Worm (Caenorhabditis elegans): ENCODE measurements around the gene srh-92.

ce11 chrV:7449303-7449827 lies 11.4 kb downstream of the srh-92 start, which contains the start of gene try-12:
- no peak for TF ChIP-seq unc-62 (GFP tag; optimal IDR thresholded peaks at IDR 0.05)
- TF ChIP-seq jun-1 (tag; optimal IDR thresholded peaks at IDR 0.05), result no peak
